Worm (Caenorhabditis elegans) whole organism, young adult: ENCODE measurements around the gene Y54G2A.50.

ENCODE experiments used
- B0035.1 ChIP-seq: sonication (generic microtip); optimal IDR thresholded peaks from 2 replicates; lab custom pipeline; 2016; ENCODE audit warnings: missing genetic modification characterization, mild to moderate bottlenecking, missing compliant biosample characterization, missing genotype, missing genetic modification reagents
- B0336.3 ChIP-seq: fragments of 200-800 bp; sonication (Bioruptor generic); IDR thresholded peaks from 2 replicates; pipeline ENCODE4 v1.3.6; 2022; ENCODE audit warnings: missing genetic modification characterization, missing compliant biosample characterization
- C06A6.2 ChIP-seq: fragments of 200-800 bp; sonication (Bioruptor generic); conservative IDR thresholded peaks from 2 replicates; pipeline ENCODE4 v1.3.6; 2022; ENCODE audit warnings: missing genetic modification characterization, missing compliant biosample characterization
- D2030.7 ChIP-seq: fragments of 200-800 bp; sonication (Bioruptor generic); IDR thresholded peaks from 2 replicates; pipeline ENCODE4 v1.3.6; 2022; ENCODE audit warnings: missing genetic modification reagents, missing genetic modification characterization, missing compliant biosample characterization
- F10E7.11 ChIP-seq: sonication (generic microtip); optimal IDR thresholded peaks from 2 replicates; lab custom pipeline; 2017; ENCODE audit warnings: mild to moderate bottlenecking, missing genetic modification characterization, moderate library complexity, missing compliant biosample characterization
- F33H1.4 ChIP-seq: fragments of 200-800 bp; sonication (Bioruptor generic); IDR thresholded peaks from 2 replicates; pipeline ENCODE4 v1.3.6; 2022; ENCODE audit warnings: missing genetic modification reagents, missing genetic modification characterization, missing compliant biosample characterization
- F37B4.10 ChIP-seq: fragments of 200-800 bp; sonication (Bioruptor generic); IDR thresholded peaks from 2 replicates; pipeline ENCODE4 v1.3.6; 2022; ENCODE audit warnings: missing genetic modification characterization, missing compliant biosample characterization
- F49E8.2 ChIP-seq: sonication (generic microtip); optimal IDR thresholded peaks from 3 replicates; lab custom pipeline; 2017; ENCODE audit warnings: missing genetic modification characterization, mild to moderate bottlenecking, missing compliant biosample characterization, antibody characterized with exemption, moderate library complexity; ENCODE audit not compliant: insufficient read depth
- F57C9.4 ChIP-seq: sonication (generic microtip); optimal IDR thresholded peaks from 2 replicates; lab custom pipeline; 2017; ENCODE audit warnings: mild to moderate bottlenecking, missing genetic modification characterization, missing compliant biosample characterization
- Y67H2A.10 ChIP-seq: fragments of 200-800 bp; sonication (Bioruptor generic); conservative IDR thresholded peaks from 2 replicates; pipeline ENCODE4 v1.3.6; 2022; ENCODE audit warnings: missing genetic modification reagents, missing genetic modification characterization, missing compliant biosample characterization
- aptf-2 ChIP-seq: fragments of 200-800 bp; sonication (Bioruptor generic); conservative IDR thresholded peaks from 2 replicates; pipeline ENCODE4 v1.3.6; 2022; ENCODE audit warnings: missing genetic modification reagents, missing genetic modification characterization, missing compliant biosample characterization
- bed-2 ChIP-seq: fragments of 200-800 bp; sonication (Bioruptor generic); IDR thresholded peaks from 2 replicates; pipeline ENCODE4 v1.3.6; 2022; ENCODE audit warnings: missing genetic modification reagents, missing genetic modification characterization, missing compliant biosample characterization
- ceh-27 ChIP-seq: fragments of 200-800 bp; sonication (Bioruptor generic); optimal IDR thresholded peaks from 2 replicates; lab custom pipeline; 2018; ENCODE audit warnings: mild to moderate bottlenecking, missing genetic modification characterization, moderate library complexity, missing compliant biosample characterization
- ceh-40 ChIP-seq: fragments of 200-800 bp; sonication (Bioruptor generic); IDR thresholded peaks from 2 replicates; pipeline ENCODE4 v1.3.6; 2022; ENCODE audit warnings: missing genetic modification characterization, missing compliant biosample characterization
- ceh-58 ChIP-seq: fragments of 200-800 bp; sonication (Bioruptor generic); IDR thresholded peaks from 2 replicates; pipeline ENCODE4 v1.3.6; 2022; ENCODE audit warnings: missing genetic modification characterization, missing compliant biosample characterization
- dox-1 ChIP-seq: fragments of 200-800 bp; sonication (Bioruptor generic); IDR thresholded peaks from 2 replicates; pipeline ENCODE4 v1.3.6; 2022; ENCODE audit warnings: missing genetic modification reagents, missing genetic modification characterization, missing compliant biosample characterization
- dpl-1 ChIP-seq: fragments of 150-350 bp; optimal IDR thresholded peaks from 2 replicates; lab custom pipeline; 2014; ENCODE audit warnings: missing biosample characterization, missing genetic modification reagents, missing genetic modification characterization
- efl-1 ChIP-seq: fragments of 150-350 bp; optimal IDR thresholded peaks from 2 replicates; lab custom pipeline; 2014; ENCODE audit warnings: missing biosample characterization, missing genetic modification reagents, missing genetic modification characterization
- egl-18 ChIP-seq: fragments of 200-800 bp; sonication (Bioruptor generic); IDR thresholded peaks from 2 replicates; pipeline ENCODE4 v1.3.6; 2022; ENCODE audit warnings: missing genetic modification reagents, missing genetic modification characterization, missing compliant biosample characterization
- ekl-4 ChIP-seq: fragments of 200-800 bp; sonication (Bioruptor generic); IDR thresholded peaks from 2 replicates; pipeline ENCODE4 v1.3.6; 2022; ENCODE audit warnings: missing genetic modification reagents, missing genetic modification characterization, missing compliant biosample characterization
- ets-4 ChIP-seq: fragments of 200-800 bp; sonication (Bioruptor generic); optimal IDR thresholded peaks from 2 replicates; lab custom pipeline; 2018; ENCODE audit warnings: mild to moderate bottlenecking, missing genetic modification characterization, missing compliant biosample characterization
- him-1 ChIP-seq: sonication (generic microtip); optimal IDR thresholded peaks from 2 replicates; lab custom pipeline; 2016; ENCODE audit warnings: missing genotype, missing genetic modification reagents, missing genetic modification characterization, missing compliant biosample characterization
- hlh-12 ChIP-seq: sonication (generic microtip); optimal IDR thresholded peaks from 2 replicates; lab custom pipeline; 2016; ENCODE audit warnings: missing genetic modification characterization, missing compliant biosample characterization
- hmg-1.2 ChIP-seq: fragments of 200-800 bp; sonication (Bioruptor generic); IDR thresholded peaks from 2 replicates; pipeline ENCODE4 v1.3.6; 2022; ENCODE audit warnings: missing genetic modification reagents, missing genetic modification characterization, missing compliant biosample characterization
- hmg-20 ChIP-seq: fragments of 200-800 bp; sonication (Bioruptor generic); IDR thresholded peaks from 2 replicates; pipeline ENCODE4 v1.3.6; 2022; ENCODE audit warnings: missing genetic modification reagents, missing genetic modification characterization, missing compliant biosample characterization
- lin-26 ChIP-seq: fragments of 200-800 bp; sonication (Bioruptor generic); IDR thresholded peaks from 2 replicates; pipeline ENCODE4 v1.3.6; 2022; ENCODE audit warnings: missing genetic modification reagents, missing genetic modification characterization, missing compliant biosample characterization
- lin-40 ChIP-seq: sonication (generic microtip); optimal IDR thresholded peaks from 2 replicates; lab custom pipeline; 2016; ENCODE audit warnings: missing genetic modification characterization, mild to moderate bottlenecking, missing compliant biosample characterization, missing genotype, missing genetic modification reagents
- lin-54 ChIP-seq: fragments of 200-800 bp; sonication (Bioruptor generic); optimal IDR thresholded peaks from 2 replicates; lab custom pipeline; 2018; ENCODE audit warnings: mild to moderate bottlenecking, missing genetic modification characterization, missing compliant biosample characterization
- lsl-1 ChIP-seq: fragments of 200-800 bp; sonication (Bioruptor generic); optimal IDR thresholded peaks from 2 replicates; lab custom pipeline; 2018; ENCODE audit warnings: mild to moderate bottlenecking, missing genetic modification characterization, moderate library complexity, missing compliant biosample characterization
- madf-3 ChIP-seq: fragments of 200-800 bp; sonication (Bioruptor generic); IDR thresholded peaks from 2 replicates; pipeline ENCODE4 v1.3.6; 2022; ENCODE audit warnings: missing genetic modification reagents, missing genetic modification characterization, missing compliant biosample characterization
- madf-6 ChIP-seq: fragments of 200-800 bp; sonication (Bioruptor generic); IDR thresholded peaks from 2 replicates; pipeline ENCODE4 v1.3.6; 2022; ENCODE audit warnings: missing genetic modification reagents, missing genetic modification characterization, missing compliant biosample characterization
- madf-8 ChIP-seq: fragments of 200-800 bp; sonication (Bioruptor generic); conservative IDR thresholded peaks from 2 replicates; pipeline ENCODE4 v1.3.6; 2022; ENCODE audit warnings: missing genetic modification reagents, missing genetic modification characterization, missing compliant biosample characterization
- mcd-1 ChIP-seq: fragments of 200-800 bp; sonication (Bioruptor generic); IDR thresholded peaks from 2 replicates; pipeline ENCODE4 v1.3.6; 2022; ENCODE audit warnings: missing genetic modification reagents, missing genetic modification characterization, missing compliant biosample characterization
- mel-28 ChIP-seq: sonication (generic microtip); optimal IDR thresholded peaks from 2 replicates; lab custom pipeline; 2016; ENCODE audit warnings: borderline replicate concordance, mild to moderate bottlenecking, missing genetic modification characterization, missing compliant biosample characterization
- mes-4 ChIP-seq: sonication (generic microtip); optimal IDR thresholded peaks from 2 replicates; lab custom pipeline; 2016; ENCODE audit warnings: missing genotype, missing genetic modification characterization, missing compliant biosample characterization
- mxl-1 ChIP-seq: sonication (generic microtip); optimal IDR thresholded peaks from 2 replicates; lab custom pipeline; 2016; ENCODE audit warnings: missing genetic modification characterization, missing compliant biosample characterization
- nhr-27 ChIP-seq: fragments of 200-800 bp; sonication (Bioruptor generic); optimal IDR thresholded peaks from 2 replicates; lab custom pipeline; 2018; ENCODE audit warnings: mild to moderate bottlenecking, missing genetic modification characterization, moderate library complexity, missing compliant biosample characterization
- sdz-38 ChIP-seq: sonication (generic microtip); optimal IDR thresholded peaks from 2 replicates; lab custom pipeline; 2016; ENCODE audit warnings: missing genotype, missing genetic modification characterization, missing compliant biosample characterization
- snpc-3.4 ChIP-seq: sonication (generic microtip); optimal IDR thresholded peaks from 2 replicates; lab custom pipeline; 2017; ENCODE audit warnings: missing genetic modification characterization, mild to moderate bottlenecking, missing compliant biosample characterization, antibody characterized with exemption, moderate library complexity, missing genotype, missing genetic modification reagents
- somi-1 ChIP-seq: fragments of 200-800 bp; sonication (Bioruptor generic); optimal IDR thresholded peaks from 2 replicates; lab custom pipeline; 2018; ENCODE audit warnings: mild to moderate bottlenecking, missing genetic modification characterization, missing compliant biosample characterization
- tbp1 ChIP-seq: fragments of 200-800 bp; sonication (Bioruptor generic); optimal IDR thresholded peaks from 2 replicates; lab custom pipeline; 2018; ENCODE audit warnings: mild to moderate bottlenecking, missing genetic modification characterization, missing compliant biosample characterization
- tbx-9 ChIP-seq: sonication (generic microtip); optimal IDR thresholded peaks from 2 replicates; lab custom pipeline; 2016; ENCODE audit warnings: borderline replicate concordance, missing genetic modification characterization, inconsistent platforms, missing compliant biosample characterization
- tlf-1 ChIP-seq: fragments of 200-800 bp; sonication (Bioruptor generic); optimal IDR thresholded peaks from 2 replicates; lab custom pipeline; 2018; ENCODE audit warnings: mild to moderate bottlenecking, missing genetic modification characterization, missing compliant biosample characterization
- xnd-1 ChIP-seq: sonication (generic microtip); optimal IDR thresholded peaks from 2 replicates; lab custom pipeline; 2016; ENCODE audit warnings: missing genotype, missing genetic modification reagents, missing genetic modification characterization, missing compliant biosample characterization
- zfh-2 ChIP-seq: fragments of 200-800 bp; sonication (Bioruptor generic); conservative IDR thresholded peaks from 2 replicates; pipeline ENCODE4 v1.3.6; 2022; ENCODE audit warnings: missing genetic modification reagents, missing genetic modification characterization, missing compliant biosample characterization
- ztf-18 ChIP-seq: sonication (generic microtip); optimal IDR thresholded peaks from 2 replicates; lab custom pipeline; 2016; ENCODE audit warnings: missing genotype, mild to moderate bottlenecking, missing genetic modification characterization, missing compliant biosample characterization
- ztf-3 ChIP-seq: fragments of 200-800 bp; sonication (Bioruptor generic); optimal IDR thresholded peaks from 2 replicates; lab custom pipeline; 2018; ENCODE audit warnings: mild to moderate bottlenecking, missing genetic modification characterization, missing compliant biosample characterization

The Y54G2A.50 gene

ce11 chrIV:2914545-2914944, 3.3 kb upstream of the Y54G2A.50 start (continued):
- TF ChIP-seq Y67H2A.10: no peak
- no peak for TF ChIP-seq aptf-2 (GFP tag; lab: Robert Waterston, UW)
- peak; percentile 59 for TF ChIP-seq dpl-1 (GFP tag; lab: Kevin White, UChicago)
- TF ChIP-seq ekl-4 (GFP tag; lab: Robert Waterston, UW): no peak
- TF ChIP-seq ztf-18: peak; percentile 19
- no peak for TF ChIP-seq lin-26
- no peak for TF ChIP-seq nhr-27
- TF ChIP-seq B0035.1 (tag; lab: Kevin White, UChicago): no peak
- peak; percentile 50; the same call in 1 of the 2 replicates for TF ChIP-seq mcd-1
- no peak for TF ChIP-seq mel-28 (tag; lab: Kevin White, UChicago)
- TF ChIP-seq madf-8 (GFP tag; lab: Robert Waterston, UW): peak; percentile 93
- TF ChIP-seq bed-2 (GFP tag; lab: Robert Waterston, UW): no peak
- no peak for TF ChIP-seq tlf-1 (GFP tag; lab: Kevin White, UChicago)
- no peak for TF ChIP-seq F37B4.10 (GFP tag; lab: Robert Waterston, UW)
- no peak for TF ChIP-seq ceh-40 (GFP tag; lab: Robert Waterston, UW)
- TF ChIP-seq hmg-1.2 (GFP tag; lab: Robert Waterston, UW): peak; percentile 40; the same call in 1 of the 2 replicates
- no peak for TF ChIP-seq sdz-38
- TF ChIP-seq madf-3 (GFP tag; lab: Robert Waterston, UW): no peak
- TF ChIP-seq xnd-1: peak; percentile 75
- peak; percentile 39 for TF ChIP-seq dox-1 (GFP tag; lab: Robert Waterston, UW)
- TF ChIP-seq egl-18 (GFP tag; lab: Robert Waterston, UW): no peak
- no peak for TF ChIP-seq ets-4
- no peak for TF ChIP-seq ztf-3
- TF ChIP-seq hmg-20 (GFP tag; lab: Robert Waterston, UW): no peak
- TF ChIP-seq, all 124 proteins: peak for 15

- TF ChIP-seq tbp1 (no peak), efl-1 (GFP tag; lab: Kevin White, UChicago) (peak; percentile 24)
Observed at ce11 chrIV:2916043-2916442, 1.8 kb upstream of the Y54G2A.50 start.

DNA sequence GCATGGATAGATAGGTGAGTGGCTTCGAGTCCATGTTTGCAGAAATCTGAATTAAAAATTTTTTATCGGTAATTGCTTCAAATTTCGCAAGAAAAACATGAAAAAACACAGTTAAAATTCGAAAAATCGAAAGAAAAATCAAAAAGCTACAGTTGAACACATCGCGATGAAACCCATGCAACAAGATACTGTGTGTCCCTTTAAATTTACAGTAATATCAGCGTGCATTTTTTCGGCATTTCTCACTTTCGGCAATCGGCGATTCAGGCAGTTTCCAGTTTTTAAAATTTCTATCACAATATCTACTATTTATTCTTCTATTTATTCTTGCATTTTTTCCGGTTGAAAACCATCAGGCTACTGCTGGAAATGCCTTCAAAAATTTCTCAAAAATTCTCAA, 4.4 kb downstream of the Y54G2A.50 start, which contains the start of gene fbxc-45:
fbxc-45 (minus strand) TSS at position 48 of the 400 bp plus-strand sequence.
- TF ChIP-seq F57C9.4 (no peak), somi-1 (GFP tag; lab: Kevin White, UChicago) (no peak), mxl-1 (no peak), B0336.3 (no peak), hmg-1.2 (GFP tag; lab: Robert Waterston, UW) (0 out of 2 replicates have a peak, but pooled peaks have one; percentile 5), zfh-2 (GFP tag; lab: Robert Waterston, UW) (no peak), madf-6 (peak; percentile 68), C06A6.2 (GFP tag; lab: Robert Waterston, UW) (no peak), lin-40 (tag; lab: Kevin White, UChicago) (no peak), him-1 (tag; lab: Kevin White, UChicago) (peak; percentile 53), aptf-2 (GFP tag; lab: Robert Waterston, UW) (no peak), lsl-1 (GFP tag; lab: Kevin White, UChicago) (peak; percentile 87), ceh-27 (no peak), F10E7.11 (tag; lab: Kevin White, UChicago) (no peak), F49E8.2 (tag; lab: Kevin White, UChicago) (no peak), mes-4 (tag; lab: Kevin White, UChicago) (no peak), tbx-9 (no peak), xnd-1 (peak; percentile 73), hlh-12 (tag; lab: Kevin White, UChicago) (no peak), D2030.7 (GFP tag; lab: Robert Waterston, UW) (peak; percentile 60; the same call in 1 of the 2 replicates), madf-3 (GFP tag; lab: Robert Waterston, UW) (no peak), snpc-3.4 (tag; lab: Kevin White, UChicago) (peak; percentile 12), F33H1.4 (peak; percentile 80), ceh-58 (GFP tag; lab: Robert Waterston, UW) (no peak), lin-54 (GFP tag; lab: Kevin White, UChicago) (peak; percentile 15)
